Fruit fly (Drosophila melanogaster): Measurements from ENCODE around the gene CG8032.

Gene CG8032

dm6 chr3R:8668024-8668856, 4.3 kb downstream of the CG8032 start:
- TF ChIP-seq Ets98B (GFP tag; IDR thresholded peaks at IDR 0.05) (0 out of 2 replicates have a peak, but pooled peaks have one; percentile 3), CG14655 (GFP tag; optimal IDR thresholded peaks at IDR 0.05) (no peak), CG12605 (GFP tag; IDR thresholded peaks at IDR 0.05) (no peak), fd96Ca (GFP tag; IDR thresholded peaks at IDR 0.05) (no peak), Snoo (tag; optimal IDR thresholded peaks at IDR 0.05) (no peak), EcR (GFP tag; optimal IDR thresholded peaks at IDR 0.05) (peak; percentile 28), CG4496 (GFP tag; IDR thresholded peaks at IDR 0.05) (no peak), CG8301 (tag; optimal IDR thresholded peaks at IDR 0.05) (no peak), gl (tag; optimal IDR thresholded peaks at IDR 0.05) (no peak), CG34367 (tag; optimal IDR thresholded peaks at IDR 0.05) (no peak), Pif1A (GFP tag; optimal IDR thresholded peaks at IDR 0.05) (no peak), rn (GFP tag; IDR thresholded peaks at IDR 0.05) (no peak), CG8159 (tag; optimal IDR thresholded peaks at IDR 0.05) (no peak), Pif1B (GFP tag; optimal IDR thresholded peaks at IDR 0.05) (no peak), D1 (tag; optimal IDR thresholded peaks at IDR 0.05) (no peak)

dm6 chr3R:8669029-8669707, 5.3 kb downstream of the CG8032 start:
- TF ChIP-seq CG8301 (tag; optimal IDR thresholded peaks at IDR 0.05) (peak; percentile 99), CG14655 (GFP tag; optimal IDR thresholded peaks at IDR 0.05) (peak; percentile 98), Snoo (tag; optimal IDR thresholded peaks at IDR 0.05) (peak; percentile 97), rn (GFP tag; IDR thresholded peaks at IDR 0.05) (peak; percentile 92), Pif1B (GFP tag; optimal IDR thresholded peaks at IDR 0.05) (peak; percentile 99), CG17806 (tag; optimal IDR thresholded peaks at IDR 0.05) (peak; percentile 98), CG10348 (GFP tag; IDR thresholded peaks at IDR 0.05) (peak; percentile 89), EcR (GFP tag; optimal IDR thresholded peaks at IDR 0.05) (peak; percentile 45), gl (tag; optimal IDR thresholded peaks at IDR 0.05) (peak; percentile 96), D1 (tag; optimal IDR thresholded peaks at IDR 0.05) (peak; percentile 86), CG32121 (GFP tag; IDR thresholded peaks at IDR 0.05) (peak; percentile 97), fd96Ca (GFP tag; IDR thresholded peaks at IDR 0.05) (peak; percentile 97), Ets98B (GFP tag; IDR thresholded peaks at IDR 0.05) (peak; percentile 99), CG4496 (GFP tag; IDR thresholded peaks at IDR 0.05) (peak; percentile 99), CG34367 (tag; optimal IDR thresholded peaks at IDR 0.05) (peak; percentile 98), CG8159 (tag; optimal IDR thresholded peaks at IDR 0.05) (peak; percentile 98), Pif1A (GFP tag; optimal IDR thresholded peaks at IDR 0.05) (peak; percentile 99), CG12605 (GFP tag; IDR thresholded peaks at IDR 0.05) (peak; percentile 98), CG9948 (tag; optimal IDR thresholded peaks at IDR 0.05) (peak; percentile 98), CG15710 (tag; optimal IDR thresholded peaks at IDR 0.05) (peak; percentile 97), CG13204 (GFP tag; optimal IDR thresholded peaks at IDR 0.05) (peak; percentile 94)

dm6 chr3R:8669900-8670528, 6.1 kb downstream of the CG8032 start:
- TF ChIP-seq fd96Ca (GFP tag; IDR thresholded peaks at IDR 0.05), result peak; percentile 58; the same call in 2 of the 3 replicates
- TF ChIP-seq CG13204 (GFP tag; optimal IDR thresholded peaks at IDR 0.05), result no peak
- TF ChIP-seq D1 (tag; optimal IDR thresholded peaks at IDR 0.05), result no peak
- TF ChIP-seq Pif1A (GFP tag; optimal IDR thresholded peaks at IDR 0.05), result peak; percentile 9
- TF ChIP-seq EcR (GFP tag; optimal IDR thresholded peaks at IDR 0.05), result peak; percentile 19
- peak; percentile 47; the same call in 1 of the 3 replicates for TF ChIP-seq CG4496 (GFP tag; IDR thresholded peaks at IDR 0.05)
- TF ChIP-seq CG32121 (GFP tag; IDR thresholded peaks at IDR 0.05), result peak; percentile 56; the same call in 1 of the 2 replicates
- peak; percentile 51 for TF ChIP-seq Ets98B (GFP tag; IDR thresholded peaks at IDR 0.05)
- no peak for TF ChIP-seq rn (GFP tag; IDR thresholded peaks at IDR 0.05)

DNA sequence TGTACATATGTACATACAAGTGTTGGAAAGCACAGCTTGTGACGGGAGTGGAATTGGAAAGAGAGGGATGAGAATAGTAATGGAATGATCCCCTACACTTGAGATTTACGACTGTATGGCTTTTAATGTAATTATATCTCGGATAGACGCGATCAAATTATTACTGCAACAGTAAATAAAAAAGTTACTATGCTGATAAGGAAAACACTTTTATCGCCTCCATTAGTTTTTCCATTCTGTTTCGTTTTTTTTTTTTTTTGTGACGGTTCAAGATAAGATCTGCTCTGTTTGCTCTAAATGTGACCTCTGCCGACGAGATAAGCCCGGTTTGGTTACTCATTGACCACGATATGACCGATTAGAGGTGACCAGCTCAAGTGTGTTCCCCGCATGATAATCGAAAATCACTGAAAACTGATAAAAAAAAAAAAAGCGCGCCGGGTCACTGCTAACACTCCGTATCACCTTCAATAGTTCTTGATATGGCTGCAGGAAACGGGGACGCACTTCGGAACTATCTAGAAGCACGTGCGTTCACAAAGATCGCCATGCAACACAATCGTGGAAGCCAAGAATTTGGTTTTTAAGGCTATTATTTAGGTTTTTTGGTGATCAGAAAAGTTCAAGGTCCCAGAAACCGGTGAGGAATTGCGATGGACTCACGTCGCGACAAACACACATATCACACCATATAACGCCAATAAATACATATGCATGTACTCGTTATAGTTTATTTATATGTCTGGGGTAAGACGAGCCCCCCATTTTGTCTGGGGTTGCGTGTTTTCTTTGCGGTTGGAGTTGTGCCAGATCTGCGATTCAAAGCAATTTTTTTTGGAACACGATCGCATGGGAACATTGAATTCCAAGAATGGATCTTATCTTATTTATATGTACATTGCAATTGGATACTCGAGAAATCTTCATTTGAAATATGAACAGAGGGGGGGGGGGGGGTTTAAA, 6.9 kb downstream of the CG8032 start, which contains the start of gene p:
TSS of gene p (minus strand) at position 156 of the 963 bp plus-strand sequence.
- TF ChIP-seq Snoo (tag; optimal IDR thresholded peaks at IDR 0.05), result no peak
- no peak for TF ChIP-seq EcR (GFP tag; optimal IDR thresholded peaks at IDR 0.05)
- no peak for TF ChIP-seq CG13204 (GFP tag; optimal IDR thresholded peaks at IDR 0.05)
- TF ChIP-seq CG14655 (GFP tag; optimal IDR thresholded peaks at IDR 0.05), result peak; percentile 53
- TF ChIP-seq Ets98B (GFP tag; IDR thresholded peaks at IDR 0.05), result peak; percentile 56
- no peak for TF ChIP-seq fd96Ca (GFP tag; IDR thresholded peaks at IDR 0.05)
- no peak for TF ChIP-seq CG10348 (GFP tag; IDR thresholded peaks at IDR 0.05)
- peak; percentile 46 for TF ChIP-seq CG15710 (tag; optimal IDR thresholded peaks at IDR 0.05)
- TF ChIP-seq CG17806 (tag; optimal IDR thresholded peaks at IDR 0.05), result peak; percentile 49
- TF ChIP-seq Pif1A (GFP tag; optimal IDR thresholded peaks at IDR 0.05), result peak; percentile 37
- TF ChIP-seq rn (GFP tag; IDR thresholded peaks at IDR 0.05), result no peak
- peak; percentile 46 for TF ChIP-seq CG9948 (tag; optimal IDR thresholded peaks at IDR 0.05)
- peak; percentile 40 for TF ChIP-seq CG34367 (tag; optimal IDR thresholded peaks at IDR 0.05)
- peak; percentile 17 for TF ChIP-seq D1 (tag; optimal IDR thresholded peaks at IDR 0.05)
- peak; percentile 50; the same call in 1 of the 2 replicates for TF ChIP-seq CG12605 (GFP tag; IDR thresholded peaks at IDR 0.05)
- TF ChIP-seq CG4496 (GFP tag; IDR thresholded peaks at IDR 0.05), result peak; percentile 42; the same call in 1 of the 3 replicates
- peak; percentile 58 for TF ChIP-seq CG8159 (tag; optimal IDR thresholded peaks at IDR 0.05)
- peak; percentile 16 for TF ChIP-seq Pif1B (GFP tag; optimal IDR thresholded peaks at IDR 0.05)
- TF ChIP-seq CG32121 (GFP tag; IDR thresholded peaks at IDR 0.05), result no peak
- TF ChIP-seq CG8301 (tag; optimal IDR thresholded peaks at IDR 0.05), result peak; percentile 49
- TF ChIP-seq gl (tag; optimal IDR thresholded peaks at IDR 0.05), result peak; percentile 20
